Fruit fly (Drosophila melanogaster): ENCODE data around the gene bigmax.

bigmax gene

dm6 chr3R:27253136-27253920 is 35.0 kb downstream of the bigmax start, which contains the start of gene pll (continued):
- TF ChIP-seq btn (GFP tag; optimal IDR thresholded peaks at IDR 0.05) (peak; percentile 2), CG2678 (tag; optimal IDR thresholded peaks at IDR 0.05) (no peak), Max (GFP tag; optimal IDR thresholded peaks at IDR 0.05) (peak; percentile 70), CG13123 (GFP tag; optimal IDR thresholded peaks at IDR 0.05) (peak; percentile 79), lbe (GFP tag; optimal IDR thresholded peaks at IDR 0.05) (no peak), CG8924 (tag; optimal IDR thresholded peaks at IDR 0.05) (peak; percentile 77), Fer3 (tag; optimal IDR thresholded peaks at IDR 0.05) (peak; percentile 87), CG34376 (GFP tag; optimal IDR thresholded peaks at IDR 0.05) (peak; percentile 35), mld (GFP tag; IDR thresholded peaks at IDR 0.05; ENCODE audit: partially characterized antibody) (no peak), Xbp1 (GFP tag; optimal IDR thresholded peaks at IDR 0.05) (peak; percentile 87), CG9437 (GFP tag; optimal IDR thresholded peaks at IDR 0.05) (no peak), sug (tag; optimal IDR thresholded peaks at IDR 0.05) (peak; percentile 56), CG33557 (GFP tag; optimal IDR thresholded peaks at IDR 0.05) (peak; percentile 40), Rx (GFP tag; IDR thresholded peaks at IDR 0.05) (peak; percentile 83), dimm (GFP tag; IDR thresholded peaks at IDR 0.05) (peak; percentile 62; the same call in 1 of the 2 replicates), tx (GFP tag; optimal IDR thresholded peaks at IDR 0.05) (peak; percentile 65), hth (optimal IDR thresholded peaks at IDR 0.05) (no peak), CG8359 (GFP tag; optimal IDR thresholded peaks at IDR 0.05; ENCODE audit: borderline replicate concordance) (no peak), gce (GFP tag; IDR thresholded peaks at IDR 0.05) (peak; percentile 79; the same call in 2 of the 3 replicates), ranshi (GFP tag; IDR thresholded peaks at IDR 0.05) (peak; percentile 77), CG2202 (tag; optimal IDR thresholded peaks at IDR 0.05) (peak; percentile 52), CG3407 (GFP tag; optimal IDR thresholded peaks at IDR 0.05) (peak; percentile 11), CG11504 (tag; optimal IDR thresholded peaks at IDR 0.05) (no peak), row (GFP tag; IDR thresholded peaks at IDR 0.05) (peak; percentile 89), CG11695 (GFP tag; IDR thresholded peaks at IDR 0.05) (peak; percentile 88), CG1792 (GFP tag; optimal IDR thresholded peaks at IDR 0.05) (peak; percentile 26), Pdp1 (GFP tag; optimal IDR thresholded peaks at IDR 0.05) (peak; percentile 67 to 92), Eip74EF (GFP tag; optimal IDR thresholded peaks at IDR 0.05) (no peak), Oaz (GFP tag; IDR thresholded peaks at IDR 0.05) (peak; percentile 75), abd-A (tag; optimal IDR thresholded peaks at IDR 0.05) (no peak), odd (GFP tag; optimal IDR thresholded peaks at IDR 0.05) (no peak), Sry-δ (GFP tag; optimal IDR thresholded peaks at IDR 0.05) (peak; percentile 82), da (GFP tag; optimal IDR thresholded peaks at IDR 0.05) (no peak), E2f1 (GFP tag; IDR thresholded peaks at IDR 0.05) (peak; percentile 90), amos (GFP tag; IDR thresholded peaks at IDR 0.05; ENCODE audit: partially characterized antibody) (peak; percentile 50; the same call in 1 of the 2 replicates), cwo (GFP tag; optimal IDR thresholded peaks at IDR 0.05) (peak; percentile 65), CG15696 (tag; optimal IDR thresholded peaks at IDR 0.05) (peak; percentile 58), CG12744 (GFP tag; optimal IDR thresholded peaks at IDR 0.05) (peak; percentile 77), CG8388 (GFP tag; optimal IDR thresholded peaks at IDR 0.05) (peak; percentile 76), al (GFP tag; IDR thresholded peaks at IDR 0.05) (peak; percentile 83), CG15269 (tag; optimal IDR thresholded peaks at IDR 0.05) (peak; percentile 87), CG17568 (GFP tag; optimal IDR thresholded peaks at IDR 0.05) (no peak), CG7987 (GFP tag; optimal IDR thresholded peaks at IDR 0.05) (peak; percentile 32), unpg (GFP tag; optimal IDR thresholded peaks at IDR 0.05) (peak; percentile 84), CG33213 (GFP tag; optimal IDR thresholded peaks at IDR 0.05) (peak; percentile 71), phol (tag; optimal IDR thresholded peaks at IDR 0.05) (peak; percentile 84), CG2116 (GFP tag; optimal IDR thresholded peaks at IDR 0.05) (peak; percentile 61), Lpt (GFP tag; optimal IDR thresholded peaks at IDR 0.05) (no peak)

Measured in whole organism, embryonic.